Worm (Caenorhabditis elegans): Measurements from ENCODE around the gene K07D4.2.

DNA sequence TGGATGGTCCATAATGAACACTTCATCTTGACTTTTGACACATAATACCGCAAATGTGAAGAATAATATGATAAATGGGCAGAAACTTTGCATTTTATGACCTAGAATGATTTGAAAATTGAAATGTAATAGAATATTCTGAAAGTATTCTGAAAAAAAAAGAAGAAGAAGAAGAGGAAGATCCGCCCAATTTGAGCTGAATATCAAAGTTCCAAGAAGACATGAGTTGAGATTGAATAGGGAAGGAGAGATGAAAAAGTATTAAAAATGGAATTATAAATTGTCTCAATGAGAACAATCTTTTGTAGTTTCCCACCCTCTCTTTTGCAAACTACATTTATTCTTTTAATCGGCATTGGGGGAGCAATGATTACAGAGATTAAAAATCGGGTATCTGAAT, 13.0 kb downstream of the K07D4.2 start, which contains the start of gene K07D4.4:
- TF ChIP-seq snpc-1.3 (tag; optimal IDR thresholded peaks at IDR 0.05; ENCODE audit: insufficient read depth) (no peak), hrde-1 (tag; optimal IDR thresholded peaks at IDR 0.05; ENCODE audit: borderline replicate concordance) (no peak), efl-1 (GFP tag; optimal IDR thresholded peaks at IDR 0.05) (no peak), dox-1 (GFP tag; IDR thresholded peaks at IDR 0.05) (no peak), D2030.7 (GFP tag; IDR thresholded peaks at IDR 0.05) (no peak), K11D2.4 (GFP tag; IDR thresholded peaks at IDR 0.05) (no peak), unc-62 (GFP tag; optimal IDR thresholded peaks at IDR 0.05) (no peak)
